Worm (Caenorhabditis elegans): Measurements from ENCODE around the gene hrpa-2.

hrpa-2 gene

DNA sequence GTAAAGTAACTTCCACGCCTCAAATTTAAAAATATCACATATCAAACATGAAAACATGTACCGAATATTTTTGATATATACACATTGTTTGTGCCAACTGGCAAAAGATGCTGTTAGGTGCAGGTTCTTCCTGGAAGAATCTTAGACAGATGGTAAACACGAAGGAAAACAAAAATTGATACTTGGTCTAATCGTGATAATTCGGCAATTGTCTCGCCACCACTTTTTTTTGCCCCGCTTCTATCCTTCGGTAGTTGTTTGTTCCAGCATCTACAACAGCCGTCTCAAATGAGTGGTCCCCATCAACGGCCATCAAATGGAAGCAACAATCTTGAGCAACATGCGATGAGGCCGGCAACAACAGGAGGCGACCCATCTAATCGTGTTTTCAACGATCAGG lies 18.7 kb upstream of the hrpa-2 start:
- TF ChIP-seq ceh-39 (tag; optimal IDR thresholded peaks at IDR 0.05): no peak
- no peak for TF ChIP-seq unc-39 (tag; optimal IDR thresholded peaks at IDR 0.05)
- TF ChIP-seq nhr-12 (tag; optimal IDR thresholded peaks at IDR 0.05): no peak
- TF ChIP-seq mab-5 (tag; optimal IDR thresholded peaks at IDR 0.05): no peak
- TF ChIP-seq cnd-1 (tag; optimal IDR thresholded peaks at IDR 0.05): no peak
- TF ChIP-seq bed-3 (GFP tag; optimal IDR thresholded peaks at IDR 0.05): no peak
- no peak for TF ChIP-seq tbx-8 (GFP tag; optimal IDR thresholded peaks at IDR 0.05)
- TF ChIP-seq mls-2 (tag; optimal IDR thresholded peaks at IDR 0.05): no peak
- no peak for TF ChIP-seq unc-120 (tag; optimal IDR thresholded peaks at IDR 0.05; ENCODE audit: poor library complexity, severe bottlenecking)
- no peak for TF ChIP-seq pha-4 (tag; optimal IDR thresholded peaks at IDR 0.05)
- TF ChIP-seq ceh-83 (GFP tag; optimal IDR thresholded peaks at IDR 0.05): no peak
- no peak for TF ChIP-seq ham-2 (GFP tag; optimal IDR thresholded peaks at IDR 0.05)
- no peak for TF ChIP-seq ces-1 (GFP tag; optimal IDR thresholded peaks at IDR 0.05)
- TF ChIP-seq zip-8 (tag; optimal IDR thresholded peaks at IDR 0.05): no peak
- no peak for TF ChIP-seq nhr-28 (tag; optimal IDR thresholded peaks at IDR 0.05)
- no peak for TF ChIP-seq elt-1 (tag; optimal IDR thresholded peaks at IDR 0.05; ENCODE audit: borderline replicate concordance, insufficient read depth)
- TF ChIP-seq elt-3 (tag; optimal IDR thresholded peaks at IDR 0.05): no peak
- TF ChIP-seq sptf-1 (tag; optimal IDR thresholded peaks at IDR 0.05): no peak

DNA sequence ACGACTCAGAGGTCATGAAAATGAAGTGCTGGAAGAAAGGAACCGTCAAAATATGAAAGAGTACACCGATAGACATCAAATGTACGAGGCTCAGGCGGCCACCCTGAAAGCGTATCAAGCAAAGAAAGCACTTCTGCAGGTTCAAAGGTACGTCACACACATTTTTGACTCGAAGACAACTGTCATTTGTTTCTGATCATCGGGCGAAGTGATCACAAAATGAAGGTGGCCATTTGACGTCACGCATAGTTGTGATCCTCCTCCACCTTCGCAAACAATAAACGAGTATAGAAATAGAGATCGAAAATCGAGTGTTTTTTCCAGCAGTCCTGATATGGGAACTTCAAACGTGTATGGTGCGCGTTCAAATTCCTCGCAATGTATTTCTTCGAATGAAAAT lies 16.9 kb upstream of the hrpa-2 start:
- no peak for TF ChIP-seq pha-4 (tag; optimal IDR thresholded peaks at IDR 0.05)
- TF ChIP-seq snpc-4 (tag; optimal IDR thresholded peaks at IDR 0.05): no peak
- TF ChIP-seq ceh-83 (GFP tag; optimal IDR thresholded peaks at IDR 0.05): no peak
- no peak for TF ChIP-seq nhr-28 (tag; optimal IDR thresholded peaks at IDR 0.05)
- no peak for TF ChIP-seq unc-39 (tag; optimal IDR thresholded peaks at IDR 0.05)
- TF ChIP-seq elt-1 (tag; optimal IDR thresholded peaks at IDR 0.05; ENCODE audit: borderline replicate concordance, insufficient read depth): no peak
- TF ChIP-seq mep-1 (tag; optimal IDR thresholded peaks at IDR 0.05): no peak
- TF ChIP-seq nhr-76 (tag; optimal IDR thresholded peaks at IDR 0.05): no peak
- TF ChIP-seq unc-120 (tag; optimal IDR thresholded peaks at IDR 0.05; ENCODE audit: poor library complexity, severe bottlenecking): no peak
- TF ChIP-seq nhr-2 (tag; optimal IDR thresholded peaks at IDR 0.05): no peak
- no peak for TF ChIP-seq nhr-237 (tag; optimal IDR thresholded peaks at IDR 0.05)
- no peak for TF ChIP-seq sem-2 (GFP tag; optimal IDR thresholded peaks at IDR 0.05)
- TF ChIP-seq lin-13 (tag; optimal IDR thresholded peaks at IDR 0.05): no peak
- TF ChIP-seq ceh-43 (GFP tag; optimal IDR thresholded peaks at IDR 0.05): no peak
- no peak for TF ChIP-seq hlh-1 (tag; optimal IDR thresholded peaks at IDR 0.05)
- no peak for TF ChIP-seq M03D4.4 (tag; optimal IDR thresholded peaks at IDR 0.05)
- no peak for TF ChIP-seq lin-32 (GFP tag; optimal IDR thresholded peaks at IDR 0.05)
- no peak for TF ChIP-seq ztf-11 (tag; optimal IDR thresholded peaks at IDR 0.05)
- no peak for TF ChIP-seq elt-3 (tag; optimal IDR thresholded peaks at IDR 0.05)

DNA sequence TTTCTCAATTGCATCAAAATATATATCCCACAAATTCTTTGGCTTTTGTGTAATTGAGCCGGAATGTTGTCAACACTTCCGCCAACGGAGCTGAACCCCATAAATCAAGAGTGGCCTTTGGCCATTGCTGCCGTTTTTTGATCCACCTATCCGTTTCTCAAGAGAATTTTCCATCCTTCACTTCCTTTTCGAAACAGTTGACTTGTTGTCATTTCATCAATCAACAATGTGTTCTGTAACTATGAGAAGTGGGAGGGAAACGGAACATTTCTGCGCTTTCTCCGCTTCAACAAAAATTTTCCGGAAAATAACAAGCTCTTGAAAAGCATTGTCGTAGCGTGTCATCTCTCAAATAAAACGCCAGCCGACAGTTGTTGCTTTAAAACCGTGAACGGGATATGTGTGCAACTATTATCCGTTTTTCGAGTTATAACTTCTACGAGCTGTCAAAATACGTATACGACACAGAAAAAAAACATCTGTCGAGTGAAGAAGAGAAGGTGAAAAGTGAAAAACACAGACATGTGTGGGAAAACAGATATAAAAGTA lies 16.3 kb upstream of the hrpa-2 start:
- TF ChIP-seq lin-32 (GFP tag; optimal IDR thresholded peaks at IDR 0.05): no peak
- TF ChIP-seq hlh-1 (tag; optimal IDR thresholded peaks at IDR 0.05): peak; percentile 59
- peak; percentile 35 for TF ChIP-seq unc-62 (GFP tag; optimal IDR thresholded peaks at IDR 0.05)

DNA sequence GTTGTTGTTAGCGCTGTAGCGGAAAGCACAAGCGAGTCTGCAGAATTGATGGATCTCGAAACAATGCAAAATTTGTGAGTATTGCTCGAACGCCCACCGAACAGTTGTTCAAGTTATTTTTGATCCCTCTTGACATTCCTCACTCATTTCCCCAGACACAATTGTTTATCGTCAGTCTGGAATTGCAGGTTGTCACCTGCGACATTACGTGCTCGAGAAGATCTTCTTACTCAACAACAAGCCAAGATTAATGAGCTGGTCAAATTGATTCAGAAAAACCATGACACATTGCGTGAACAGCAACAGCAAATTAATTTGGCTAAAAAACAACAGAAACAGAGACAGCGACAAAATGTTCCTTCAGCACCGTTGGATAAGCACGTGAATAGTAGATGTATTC lies 14.3 kb upstream of the hrpa-2 start:
- no peak for TF ChIP-seq ceh-83 (GFP tag; optimal IDR thresholded peaks at IDR 0.05)
- TF ChIP-seq elt-3 (tag; optimal IDR thresholded peaks at IDR 0.05): no peak
- TF ChIP-seq tbx-8 (GFP tag; optimal IDR thresholded peaks at IDR 0.05): no peak
- no peak for TF ChIP-seq lin-32 (GFP tag; optimal IDR thresholded peaks at IDR 0.05)
- no peak for TF ChIP-seq bed-3 (GFP tag; optimal IDR thresholded peaks at IDR 0.05)
- no peak for TF ChIP-seq nhr-28 (tag; optimal IDR thresholded peaks at IDR 0.05)
- TF ChIP-seq ztf-11 (tag; optimal IDR thresholded peaks at IDR 0.05): no peak
- no peak for TF ChIP-seq hlh-1 (tag; optimal IDR thresholded peaks at IDR 0.05)
- no peak for TF ChIP-seq elt-1 (tag; optimal IDR thresholded peaks at IDR 0.05; ENCODE audit: borderline replicate concordance, insufficient read depth)
- no peak for TF ChIP-seq ham-2 (GFP tag; optimal IDR thresholded peaks at IDR 0.05)
- no peak for TF ChIP-seq cnd-1 (tag; optimal IDR thresholded peaks at IDR 0.05)
- TF ChIP-seq ceh-39 (tag; optimal IDR thresholded peaks at IDR 0.05): no peak
- TF ChIP-seq ces-1 (GFP tag; optimal IDR thresholded peaks at IDR 0.05): no peak
- no peak for TF ChIP-seq snpc-4 (tag; optimal IDR thresholded peaks at IDR 0.05)
- no peak for TF ChIP-seq unc-120 (tag; optimal IDR thresholded peaks at IDR 0.05; ENCODE audit: poor library complexity, severe bottlenecking)
- no peak for TF ChIP-seq nhr-76 (tag; optimal IDR thresholded peaks at IDR 0.05)
- no peak for TF ChIP-seq sptf-1 (tag; optimal IDR thresholded peaks at IDR 0.05)
- no peak for TF ChIP-seq unc-39 (tag; optimal IDR thresholded peaks at IDR 0.05)
- TF ChIP-seq nhr-237 (tag; optimal IDR thresholded peaks at IDR 0.05): no peak
